Worm (Caenorhabditis elegans): ENCODE data around the gene D1005.10.

- no peak for TF ChIP-seq ZK185.1 (tag; optimal IDR thresholded peaks at IDR 0.05; ENCODE audit: poor library complexity, severe bottlenecking)
- no peak for TF ChIP-seq ama-1 (optimal IDR thresholded peaks at IDR 0.05)
- TF ChIP-seq ama-1 (GFP tag; optimal IDR thresholded peaks at IDR 0.05) = no peak
- TF ChIP-seq athp-1 (tag; optimal IDR thresholded peaks at IDR 0.05) = no peak
- peak; percentile 23 for TF ChIP-seq nhr-80 (tag; optimal IDR thresholded peaks at IDR 0.05)
- TF ChIP-seq hsf-1 (GFP tag; IDR thresholded peaks at IDR 0.05) = no peak
- no peak for TF ChIP-seq gei-17 (GFP tag; optimal IDR thresholded peaks at IDR 0.05)
- TF ChIP-seq zim-3 (tag; optimal IDR thresholded peaks at IDR 0.05) = no peak
- TF ChIP-seq nhr-120 (GFP tag; IDR thresholded peaks at IDR 0.05) = no peak
- no peak for TF ChIP-seq ztf-18 (tag; optimal IDR thresholded peaks at IDR 0.05)
- no peak for TF ChIP-seq ceh-58 (GFP tag; IDR thresholded peaks at IDR 0.05)
- TF ChIP-seq unc-62 (GFP tag; optimal IDR thresholded peaks at IDR 0.05) = no peak
- no peak for TF ChIP-seq F49E8.2 (tag; optimal IDR thresholded peaks at IDR 0.05; ENCODE audit: insufficient read depth)
- TF ChIP-seq egl-44 (GFP tag; IDR thresholded peaks at IDR 0.05) = no peak
- TF ChIP-seq dpl-1 (GFP tag; optimal IDR thresholded peaks at IDR 0.05) = no peak
Observed at ce11 chrX:1525511-1526172, 39.7 kb upstream of the D1005.10 start.
